Fruit fly (Drosophila melanogaster): ENCODE measurements around the gene Rim.

Gene Rim

dm6 chr3R:17946246-17946645 is 29.9 kb upstream of the Rim start (continued):
- TF ChIP-seq Meics (GFP tag; optimal IDR thresholded peaks at IDR 0.05) = peak; percentile 3
- peak; percentile 20 for TF ChIP-seq kay (GFP tag; optimal IDR thresholded peaks at IDR 0.05)
- TF ChIP-seq Lhr (GFP tag; optimal IDR thresholded peaks at IDR 0.05) = no peak
- TF ChIP-seq inv (GFP tag; IDR thresholded peaks at IDR 0.05; ENCODE audit: partially characterized antibody) = no peak
- TF ChIP-seq Sox100B (GFP tag; optimal IDR thresholded peaks at IDR 0.05) = peak; percentile 12
- no peak for TF ChIP-seq lov (optimal IDR thresholded peaks at IDR 0.05)
- TF ChIP-seq lov (GFP tag; IDR thresholded peaks at IDR 0.05) = peak; percentile 33; the same call in 1 of the 3 replicates
- peak; percentile 14 for TF ChIP-seq tio (GFP tag; optimal IDR thresholded peaks at IDR 0.05)
- TF ChIP-seq bcd (GFP tag; optimal IDR thresholded peaks at IDR 0.05) = peak; percentile 44
- 0 out of 2 replicates have a peak, but pooled peaks have one; percentile 16 for TF ChIP-seq ttk (GFP tag; IDR thresholded peaks at IDR 0.05)
- TF ChIP-seq gem (tag; optimal IDR thresholded peaks at IDR 0.05) = peak; percentile 70
- peak; percentile 30 for TF ChIP-seq CG18599 (GFP tag; optimal IDR thresholded peaks at IDR 0.05)
- peak; percentile 3 for TF ChIP-seq MTF-1 (GFP tag; optimal IDR thresholded peaks at IDR 0.05; ENCODE audit: borderline replicate concordance)
- TF ChIP-seq hb (GFP tag; IDR thresholded peaks at IDR 0.05; ENCODE audit: partially characterized antibody) = no peak
- no peak for TF ChIP-seq Lim3 (GFP tag; IDR thresholded peaks at IDR 0.05)
- TF ChIP-seq Ets97D (GFP tag; optimal IDR thresholded peaks at IDR 0.05) = peak; percentile 3
- 0 out of 2 replicates have a peak, but pooled peaks have one; percentile 13 for TF ChIP-seq CG10366 (GFP tag; IDR thresholded peaks at IDR 0.05)
- no peak for TF ChIP-seq CG16813 (GFP tag; IDR thresholded peaks at IDR 0.05; ENCODE audit: partially characterized antibody)
- peak; percentile 73 for TF ChIP-seq vvl (GFP tag; IDR thresholded peaks at IDR 0.05)
- TF ChIP-seq CG13424 (tag; optimal IDR thresholded peaks at IDR 0.05) = peak; percentile 39
- peak; percentile 74 for TF ChIP-seq CG14710 (tag; optimal IDR thresholded peaks at IDR 0.05)
- no peak for TF ChIP-seq wek (GFP tag; optimal IDR thresholded peaks at IDR 0.05)
- TF ChIP-seq chn (GFP tag; optimal IDR thresholded peaks at IDR 0.05) = peak; percentile 60
- TF ChIP-seq CG7839 (tag; optimal IDR thresholded peaks at IDR 0.05) = peak; percentile 65
- peak; percentile 47 for TF ChIP-seq Rfx (GFP tag; IDR thresholded peaks at IDR 0.05)
- TF ChIP-seq CG6654 (GFP tag; optimal IDR thresholded peaks at IDR 0.05) = no peak
- TF ChIP-seq lab (GFP tag; optimal IDR thresholded peaks at IDR 0.05) = peak; percentile 1
- TF ChIP-seq C15 (GFP tag; IDR thresholded peaks at IDR 0.05) = no peak
- no peak for TF ChIP-seq crp (GFP tag; optimal IDR thresholded peaks at IDR 0.05)
- TF ChIP-seq lola (GFP tag; optimal IDR thresholded peaks at IDR 0.05) = peak in 1 of 3 experiments; percentile 85
- peak; percentile 67 for TF ChIP-seq CG17829 (tag; optimal IDR thresholded peaks at IDR 0.05)
- peak; percentile 15; the same call in 1 of the 2 replicates for TF ChIP-seq onecut (GFP tag; IDR thresholded peaks at IDR 0.05)
- no peak; the same call in 1 of the 2 replicates for TF ChIP-seq klu (GFP tag; IDR thresholded peaks at IDR 0.05)
- peak; percentile 77 for TF ChIP-seq CG2712 (tag; optimal IDR thresholded peaks at IDR 0.05)
- TF ChIP-seq pzg (GFP tag; optimal IDR thresholded peaks at IDR 0.05) = no peak
- peak; percentile 13 for TF ChIP-seq repo (GFP tag; optimal IDR thresholded peaks at IDR 0.05)
- peak; percentile 46; the same call in 1 of the 2 replicates for TF ChIP-seq CG8765 (GFP tag; IDR thresholded peaks at IDR 0.05)
- no peak for TF ChIP-seq Nf-YC (tag; optimal IDR thresholded peaks at IDR 0.05)
- TF ChIP-seq Asciz (GFP tag; optimal IDR thresholded peaks at IDR 0.05) = no peak
- peak; percentile 2 for TF ChIP-seq Sox102F (GFP tag; optimal IDR thresholded peaks at IDR 0.05)
- TF ChIP-seq maf-S (GFP tag; optimal IDR thresholded peaks at IDR 0.05) = no peak
- TF ChIP-seq Rx (GFP tag; IDR thresholded peaks at IDR 0.05) = 0 out of 2 replicates have a peak, but pooled peaks have one; percentile 45
- peak in 1 of 3 experiments; percentile 23 for TF ChIP-seq Stat92E (GFP tag; optimal IDR thresholded peaks at IDR 0.05)
- peak; percentile 33 to 35 for TF ChIP-seq dpn (GFP tag; optimal IDR thresholded peaks at IDR 0.05)
- peak; percentile 52 for TF ChIP-seq Hr3 (GFP tag; optimal IDR thresholded peaks at IDR 0.05)
- peak; percentile 45 for TF ChIP-seq CG15696 (tag; optimal IDR thresholded peaks at IDR 0.05)
- no peak for TF ChIP-seq CG13287 (GFP tag; IDR thresholded peaks at IDR 0.05; ENCODE audit: partially characterized antibody)
- 0 out of 2 replicates have a peak, but pooled peaks have one; percentile 25 for TF ChIP-seq Gsc (GFP tag; IDR thresholded peaks at IDR 0.05)
